Worm (Caenorhabditis elegans) whole organism, mixed stage, embryonic: ENCODE results near the gene lido-9.

Experiments
- M03D4.4 ChIP-seq: sonication (generic microtip); optimal IDR thresholded peaks from 2 replicates; lab custom pipeline; 2017; ENCODE audit warnings: mild to moderate bottlenecking, missing genetic modification characterization, missing compliant biosample characterization
- bed-3 ChIP-seq: fragments of 200-800 bp; sonication (Bioruptor generic); optimal IDR thresholded peaks from 3 replicates; lab custom pipeline; 2018; ENCODE audit warnings: mild to moderate bottlenecking, missing genetic modification characterization, moderate library complexity, missing compliant biosample characterization
- blmp-1 ChIP-seq: fragments of 150-350 bp; optimal IDR thresholded peaks from 2 replicates; lab custom pipeline; 2014; ENCODE audit warnings: missing biosample characterization, missing genetic modification characterization
- ceh-39 ChIP-seq: fragments of 150-350 bp; optimal IDR thresholded peaks from 2 replicates; lab custom pipeline; 2014; ENCODE audit warnings: missing biosample characterization, missing genetic modification characterization
- ceh-43 ChIP-seq: fragments of 200-800 bp; sonication (Bioruptor generic); optimal IDR thresholded peaks from 2 replicates; lab custom pipeline; 2018; ENCODE audit warnings: mild to moderate bottlenecking, missing genetic modification characterization, moderate library complexity, missing compliant biosample characterization
- ces-1 ChIP-seq: fragments of 150-350 bp; optimal IDR thresholded peaks from 2 replicates; lab custom pipeline; 2014; ENCODE audit warnings: missing biosample characterization, missing genetic modification reagents, missing genetic modification characterization
- drap-1 ChIP-seq: fragments of 200-800 bp; sonication (Bioruptor generic); optimal IDR thresholded peaks from 3 replicates; lab custom pipeline; 2018; ENCODE audit warnings: mild to moderate bottlenecking, missing genetic modification characterization, missing compliant biosample characterization
- elt-1 ChIP-seq: sonication (generic microtip); optimal IDR thresholded peaks from 2 replicates; lab custom pipeline; 2017; ENCODE audit warnings: missing genetic modification characterization, mild to moderate bottlenecking, missing compliant biosample characterization, antibody characterized with exemption, moderate library complexity, borderline replicate concordance; ENCODE audit not compliant: insufficient read depth
- elt-3 ChIP-seq: fragments of 150-350 bp; optimal IDR thresholded peaks from 2 replicates; lab custom pipeline; 2014; ENCODE audit warnings: missing biosample characterization, missing genetic modification characterization
- flh-1 ChIP-seq: fragments of 200-800 bp; sonication (Bioruptor generic); optimal IDR thresholded peaks from 2 replicates; lab custom pipeline; 2018; ENCODE audit warnings: mild to moderate bottlenecking, missing genetic modification characterization, moderate library complexity, missing compliant biosample characterization
- hlh-1 ChIP-seq: fragments of 150-350 bp; optimal IDR thresholded peaks from 2 replicates; lab custom pipeline; 2014; ENCODE audit warnings: missing biosample characterization, missing genetic modification reagents, missing genetic modification characterization
- lin-13 ChIP-seq: fragments of 150-350 bp; optimal IDR thresholded peaks from 2 replicates; lab custom pipeline; 2014; ENCODE audit warnings: missing biosample characterization, missing genetic modification characterization
- lin-32 ChIP-seq: fragments of 200-800 bp; sonication (Bioruptor generic); optimal IDR thresholded peaks from 2 replicates; lab custom pipeline; 2018; ENCODE audit warnings: mild to moderate bottlenecking, missing genetic modification characterization, missing compliant biosample characterization
- lsy-2 ChIP-seq: fragments of 150-350 bp; optimal IDR thresholded peaks from 2 replicates; lab custom pipeline; 2014; ENCODE audit warnings: missing biosample characterization, missing genetic modification characterization
- mab-5 ChIP-seq: fragments of 150-350 bp; optimal IDR thresholded peaks from 2 replicates; lab custom pipeline; 2014; ENCODE audit warnings: missing biosample characterization, missing genetic modification characterization
- mep-1 ChIP-seq: fragments of 150-350 bp; optimal IDR thresholded peaks from 2 replicates; lab custom pipeline; 2017; ENCODE audit warnings: missing biosample characterization, missing genetic modification reagents, missing genetic modification characterization, inconsistent platforms
- mls-2 ChIP-seq: sonication (generic microtip); optimal IDR thresholded peaks from 2 replicates; lab custom pipeline; 2016; ENCODE audit warnings: mild to moderate bottlenecking, missing genetic modification characterization, moderate library complexity, missing compliant biosample characterization
- nhr-12 ChIP-seq: fragments of 150-350 bp; optimal IDR thresholded peaks from 2 replicates; lab custom pipeline; 2014; ENCODE audit warnings: missing biosample characterization, missing genetic modification characterization
- nhr-2 ChIP-seq: fragments of 150-350 bp; optimal IDR thresholded peaks from 2 replicates; lab custom pipeline; 2014; ENCODE audit warnings: missing biosample characterization, missing genetic modification characterization
- nhr-237 ChIP-seq: fragments of 150-350 bp; optimal IDR thresholded peaks from 2 replicates; lab custom pipeline; 2014; ENCODE audit warnings: missing biosample characterization, missing genetic modification characterization
- nhr-28 ChIP-seq: fragments of 150-350 bp; optimal IDR thresholded peaks from 2 replicates; lab custom pipeline; 2014; ENCODE audit warnings: missing biosample characterization, missing genetic modification characterization
- sem-2 ChIP-seq: fragments of 200-800 bp; sonication (Bioruptor generic); optimal IDR thresholded peaks from 2 replicates; lab custom pipeline; 2018; ENCODE audit warnings: mild to moderate bottlenecking, missing genetic modification characterization, missing compliant biosample characterization
- snpc-4 ChIP-seq: fragments of 150-350 bp; optimal IDR thresholded peaks from 2 replicates; lab custom pipeline; 2014; ENCODE audit warnings: missing biosample characterization, missing genetic modification characterization
- tbx-8 ChIP-seq: fragments of 200-800 bp; sonication (Bioruptor generic); optimal IDR thresholded peaks from 2 replicates; lab custom pipeline; 2018; ENCODE audit warnings: mild to moderate bottlenecking, missing genetic modification characterization, moderate library complexity, missing compliant biosample characterization
- unc-62 ChIP-seq: fragments of 150-350 bp; optimal IDR thresholded peaks from 2 replicates; lab custom pipeline; 2014; ENCODE audit warnings: missing biosample characterization, missing genetic modification reagents, missing genetic modification characterization
- zip-8 ChIP-seq: fragments of 150-350 bp; optimal IDR thresholded peaks from 2 replicates; lab custom pipeline; 2014; ENCODE audit warnings: missing biosample characterization, missing genetic modification characterization
- ztf-11 ChIP-seq: fragments of 150-350 bp; optimal IDR thresholded peaks from 2 replicates; lab custom pipeline; 2014; ENCODE audit warnings: missing biosample characterization, missing genetic modification characterization

The lido-9 gene

DNA sequence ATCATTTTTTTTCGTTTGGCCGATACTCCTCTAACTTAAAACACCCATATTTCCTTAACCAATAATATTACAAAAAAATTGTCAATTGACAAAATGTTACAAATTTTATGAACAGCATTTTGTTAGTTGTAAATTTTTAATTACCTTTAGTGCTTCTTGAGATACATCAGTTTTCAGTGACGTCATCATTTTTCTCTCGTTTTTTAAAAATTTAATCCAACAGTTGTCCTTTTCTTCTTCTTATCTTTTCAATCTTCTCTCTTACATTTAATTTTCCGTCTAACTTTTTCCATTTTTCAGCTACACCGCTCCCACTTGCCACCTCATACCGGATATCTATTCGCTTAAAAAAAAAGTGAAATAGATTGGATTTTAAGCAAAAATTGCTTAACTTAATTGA, 3.8 kb upstream of the lido-9 start, which contains the start of gene lido-8:
TSS of gene lido-8 (plus strand) at position 301 of the 400 bp plus-strand sequence.
- TF ChIP-seq ztf-11 (no peak), zip-8 (peak; percentile 64)

DNA sequence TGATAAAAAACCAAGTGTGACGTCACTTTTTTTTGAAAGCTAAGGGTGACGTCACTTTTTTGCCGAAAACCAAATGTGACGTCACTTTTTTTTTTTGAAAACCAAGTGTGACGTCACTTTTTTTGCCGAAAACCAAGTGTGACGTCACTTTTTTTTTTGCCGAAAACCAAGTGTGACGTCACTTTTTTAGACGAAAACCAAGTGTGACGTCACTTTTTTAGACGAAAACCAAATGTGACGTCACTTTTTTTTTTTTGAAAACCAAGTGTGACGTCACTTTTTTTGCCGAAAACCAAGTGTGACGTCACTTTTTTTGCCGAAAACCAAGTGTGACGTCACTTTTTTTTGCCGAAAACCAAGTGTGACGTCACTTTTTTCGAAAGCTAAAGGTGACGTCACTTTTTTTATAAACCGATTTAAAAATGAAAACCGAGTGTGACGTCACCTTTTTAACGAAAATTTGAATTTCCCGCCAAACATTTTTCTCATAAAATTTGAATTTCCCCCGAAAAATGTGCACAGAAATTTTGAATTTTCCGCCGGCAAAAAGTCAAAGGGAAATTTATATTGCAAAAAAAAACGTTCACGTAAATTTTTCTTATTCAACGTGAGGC, 2.6 kb upstream of the lido-9 start:
- TF ChIP-seq ztf-11 (no peak), lsy-2 (tag; lab: Kevin White, UChicago) (no peak), mep-1 (tag; lab: Kevin White, UChicago) (no peak), zip-8 (peak; percentile 100), sem-2 (GFP tag; lab: Kevin White, UChicago) (no peak)

DNA sequence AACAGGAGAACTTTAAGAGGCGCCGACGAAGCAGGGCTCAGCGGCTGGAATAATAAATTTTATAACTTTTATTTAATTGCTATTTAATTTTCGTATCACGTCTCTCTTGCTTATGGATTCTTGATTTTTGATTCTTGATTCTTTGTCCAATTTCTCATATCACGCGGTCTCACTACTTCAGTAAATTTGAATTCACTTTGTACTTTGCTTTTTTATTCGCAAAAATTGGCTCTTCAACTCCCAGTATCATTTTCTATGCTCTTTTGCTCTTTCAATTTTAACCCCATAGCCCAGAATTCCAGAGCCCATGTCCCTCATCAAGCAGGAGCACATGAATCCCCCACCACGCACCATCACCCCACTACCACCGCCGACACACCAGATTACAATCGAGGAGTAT, 1.6 kb downstream of the lido-9 start, which contains the start of gene lido-10:
TSS of gene lido-10 (plus strand) at position 301 of the 400 bp plus-strand sequence.
- TF ChIP-seq hlh-1 (tag; lab: Kevin White, UChicago) (no peak), nhr-12 (tag; lab: Kevin White, UChicago) (no peak), nhr-2 (tag; lab: Kevin White, UChicago) (no peak), mls-2 (no peak), unc-62 (GFP tag; lab: Kevin White, UChicago) (no peak), ztf-11 (no peak), mab-5 (tag; lab: Kevin White, UChicago) (no peak), lsy-2 (tag; lab: Kevin White, UChicago) (no peak), sem-2 (GFP tag; lab: Kevin White, UChicago) (no peak), bed-3 (no peak), zip-8 (no peak), mep-1 (tag; lab: Kevin White, UChicago) (no peak), ceh-43 (GFP tag; lab: Kevin White, UChicago) (no peak), nhr-237 (no peak), flh-1 (no peak), ces-1 (GFP tag; lab: Kevin White, UChicago) (no peak)
- TF ChIP-seq, all 35 proteins: peak for 0

DNA sequence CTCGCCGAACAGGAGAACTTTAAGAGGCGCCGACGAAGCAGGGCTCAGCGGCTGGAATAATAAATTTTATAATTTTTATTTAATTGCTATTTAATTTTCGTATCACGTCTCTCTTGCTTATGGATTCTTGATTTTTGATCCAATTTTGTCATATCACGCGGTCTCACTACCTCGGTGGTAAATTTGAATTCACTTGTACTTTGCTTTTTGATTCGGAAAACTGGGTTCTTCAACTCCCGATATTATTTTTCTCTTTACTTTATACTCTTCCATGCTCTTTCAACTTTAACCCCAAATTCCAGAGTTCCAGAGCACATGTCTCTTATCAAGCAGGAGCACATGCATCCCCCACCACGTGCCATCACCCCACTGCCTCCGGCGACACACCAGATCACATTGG, 3.1 kb downstream of the lido-9 start, which contains the start of gene lido-11:
TSS of gene lido-11 (plus strand) at position 301 of the 400 bp plus-strand sequence.
- TF ChIP-seq tbx-8 (GFP tag; lab: Kevin White, UChicago) (no peak), lsy-2 (tag; lab: Kevin White, UChicago) (no peak), ceh-43 (GFP tag; lab: Kevin White, UChicago) (no peak)

DNA sequence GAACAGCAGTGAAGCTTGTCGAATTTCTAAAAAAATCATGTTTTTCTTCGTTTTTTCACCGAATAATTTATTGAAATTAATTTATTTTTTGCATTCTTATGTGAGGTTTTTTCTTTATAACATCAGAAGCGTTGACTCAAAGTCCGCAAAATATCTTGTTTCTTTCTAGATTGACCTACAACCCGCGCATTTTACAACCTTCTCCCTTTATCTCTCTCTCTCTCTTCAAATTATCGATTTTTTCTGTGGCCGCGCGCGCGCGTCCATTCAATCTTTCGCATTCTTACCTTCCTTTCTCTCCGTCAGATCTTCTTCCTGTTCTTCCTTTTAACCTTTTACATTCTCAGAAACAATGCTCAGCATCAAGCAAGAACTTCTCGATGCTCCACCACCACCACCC, 4.9 kb downstream of the lido-9 start, which contains the start of gene lido-12:
TSS of gene lido-12 (plus strand) at position 301 of the 400 bp plus-strand sequence.
- no peak for TF ChIP-seq lin-32 (GFP tag; lab: Kevin White, UChicago)
- no peak for TF ChIP-seq nhr-237
- TF ChIP-seq nhr-28: no peak
- no peak for TF ChIP-seq blmp-1
- no peak for TF ChIP-seq drap-1 (GFP tag; lab: Kevin White, UChicago)
- TF ChIP-seq lin-13 (tag; lab: Kevin White, UChicago): no peak
- no peak for TF ChIP-seq elt-3 (tag; lab: Kevin White, UChicago)
- no peak for TF ChIP-seq nhr-12 (tag; lab: Kevin White, UChicago)
- TF ChIP-seq mls-2: no peak
- no peak for TF ChIP-seq unc-62 (GFP tag; lab: Kevin White, UChicago)
- TF ChIP-seq elt-1 (tag; lab: Kevin White, UChicago): no peak
- no peak for TF ChIP-seq snpc-4 (tag; lab: Kevin White, UChicago)

DNA sequence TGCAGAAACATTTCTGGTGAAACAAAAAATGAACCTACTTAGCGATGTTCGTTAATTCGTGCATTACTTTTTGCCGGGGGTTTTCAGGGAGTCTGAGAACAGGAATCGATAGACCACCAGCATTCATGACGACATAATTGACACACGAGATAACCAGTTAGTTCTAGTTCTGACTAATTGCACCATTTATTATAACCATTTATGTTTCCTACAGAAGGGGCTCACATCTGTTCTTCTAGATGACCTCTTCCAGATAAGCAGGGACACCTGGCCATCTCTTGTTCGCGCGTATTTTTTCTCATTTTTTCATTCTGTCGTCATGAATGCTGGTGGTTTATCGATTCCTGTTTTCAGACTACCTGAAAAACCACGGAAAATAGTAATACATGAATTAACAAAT, 7.8 kb downstream of the lido-9 start, which contains the start of gene sdz-5:
TSS of gene sdz-5 (plus strand) at position 301 of the 400 bp plus-strand sequence.
- TF ChIP-seq nhr-2 (tag; lab: Kevin White, UChicago): no peak
- peak; percentile 8 for TF ChIP-seq ceh-39 (tag; lab: Kevin White, UChicago)

- TF ChIP-seq mep-1 (tag; lab: Kevin White, UChicago): no peak
- TF ChIP-seq M03D4.4: no peak
These were observed 11.6 kb downstream of the lido-9 start, which contains the start of gene C41H7.9 for ce11 chrII:3012133-3012532. C41H7.9 (minus strand) TSS chrII:3012233.
